Worm (Caenorhabditis elegans) whole organism, L1 larva: ENCODE data around the gene H04J21.4.

ENCODE experiments used
- C34B4.2 ChIP-seq: sonication (generic microtip); optimal IDR thresholded peaks from 2 replicates; lab custom pipeline; 2017; ENCODE audit warnings: mild to moderate bottlenecking, missing genetic modification characterization, missing compliant biosample characterization
- Y116A8C.19 ChIP-seq: sonication (generic microtip); optimal IDR thresholded peaks from 2 replicates; lab custom pipeline; 2016; ENCODE audit warnings: missing compliant biosample characterization, missing genetic modification characterization, borderline replicate concordance
- alr-1 ChIP-seq: fragments of 200-800 bp; sonication (Bioruptor generic); optimal IDR thresholded peaks from 2 replicates; lab custom pipeline; 2018; ENCODE audit warnings: borderline replicate concordance, mild to moderate bottlenecking, missing genetic modification characterization, missing compliant biosample characterization
- aly-2 ChIP-seq: fragments of 150-350 bp; optimal IDR thresholded peaks from 2 replicates; lab custom pipeline; 2014; ENCODE audit warnings: missing biosample characterization, missing genetic modification characterization
- ama-1 ChIP-seq: fragments of 150-350 bp; optimal IDR thresholded peaks from 2 replicates; lab custom pipeline; 2014
- blmp-1 ChIP-seq: fragments of 150-350 bp; optimal IDR thresholded peaks from 2 replicates; lab custom pipeline; 2014; ENCODE audit warnings: missing biosample characterization, missing genetic modification characterization
- ceh-82 ChIP-seq, 3 experiments: fragments of 150-350 bp in 1 of 3; sonication (generic microtip) in 2 of 3; optimal IDR thresholded peaks; 2 replicates each; lab custom pipeline; 2014 to 2017; ENCODE audit warnings: missing biosample characterization in 3 of 3, missing genetic modification characterization in 3 of 3
- ceh-88 ChIP-seq: fragments of 200-800 bp; sonication (Bioruptor generic); IDR thresholded peaks from 2 replicates; pipeline ENCODE4 v1.3.6; 2022; ENCODE audit warnings: missing genetic modification characterization, missing compliant biosample characterization
- efl-1 ChIP-seq, 4 experiments: fragments of 150-350 bp; optimal IDR thresholded peaks in 3 of 4; peaks in 1 of 4; 1 replicate in 1 of 4; 2 replicates in 3 of 4; lab custom pipeline; 2014; ENCODE audit warnings: missing biosample characterization in 2 of 4, missing genetic modification characterization in 2 of 4, missing genetic modification reagents in 2 of 4
- egl-27 ChIP-seq, 2 experiments: fragments of 150-350 bp in 1 of 2; sonication (generic microtip); optimal IDR thresholded peaks; 3 replicates each; lab custom pipeline; 2017 to 2018; ENCODE audit warnings: missing biosample characterization in 2 of 2, missing genetic modification characterization in 2 of 2, missing genetic modification reagents in 2 of 2
- elt-2 ChIP-seq: sonication (generic microtip); optimal IDR thresholded peaks from 2 replicates; lab custom pipeline; 2016; ENCODE audit warnings: missing genetic modification characterization, mild to moderate bottlenecking, inconsistent platforms, missing compliant biosample characterization, missing genetic modification reagents
- elt-3 ChIP-seq, 6 experiments: fragments of 150-350 bp in 1 of 6; sonication (generic microtip); optimal IDR thresholded peaks; 2 replicates each; lab custom pipeline; 2017 to 2018; ENCODE audit warnings: missing biosample characterization in 6 of 6, missing genetic modification characterization in 6 of 6, inconsistent platforms in 1 of 6
- hpl-2 ChIP-seq: fragments of 150-350 bp; optimal IDR thresholded peaks from 2 replicates; lab custom pipeline; 2014; ENCODE audit warnings: missing biosample characterization, missing genetic modification reagents, missing genetic modification characterization
- lin-15B ChIP-seq: fragments of 150-350 bp; sonication (generic microtip); optimal IDR thresholded peaks from 3 replicates; lab custom pipeline; 2014; ENCODE audit warnings: missing biosample characterization, missing genetic modification characterization
- lin-39 ChIP-seq: fragments of 150-350 bp; optimal IDR thresholded peaks from 2 replicates; lab custom pipeline; 2014; ENCODE audit warnings: missing biosample characterization, missing genetic modification reagents, missing genetic modification characterization
- lir-3 ChIP-seq: sonication (generic microtip); optimal IDR thresholded peaks from 2 replicates; lab custom pipeline; 2016; ENCODE audit warnings: mild to moderate bottlenecking, missing genetic modification characterization, moderate library complexity, missing compliant biosample characterization; ENCODE audit not compliant: poor library complexity
- lsy-2 ChIP-seq, 2 experiments: fragments of 150-350 bp; optimal IDR thresholded peaks; 2 replicates each; lab custom pipeline; 2014; ENCODE audit warnings: missing biosample characterization in 2 of 2, missing genetic modification characterization in 2 of 2
- mab-9 ChIP-seq: fragments of 200-800 bp; sonication (Bioruptor generic); IDR thresholded peaks from 2 replicates; pipeline ENCODE4 v1.3.6; 2022; ENCODE audit warnings: missing genetic modification reagents, missing genetic modification characterization, missing compliant biosample characterization
- mdl-1 ChIP-seq, 2 experiments: fragments of 150-350 bp; optimal IDR thresholded peaks; 2 replicates each; lab custom pipeline; 2014 to 2017; ENCODE audit warnings: missing biosample characterization in 2 of 2, missing genetic modification characterization in 2 of 2, inconsistent platforms in 1 of 2
- mef-2 ChIP-seq: fragments of 150-350 bp; optimal IDR thresholded peaks from 2 replicates; lab custom pipeline; 2014; ENCODE audit warnings: missing biosample characterization, missing genetic modification characterization
- mep-1 ChIP-seq: fragments of 150-350 bp; optimal IDR thresholded peaks from 2 replicates; lab custom pipeline; 2014; ENCODE audit warnings: missing biosample characterization, missing genetic modification characterization
- nhr-12 ChIP-seq: sonication (generic microtip); optimal IDR thresholded peaks from 2 replicates; lab custom pipeline; 2017; ENCODE audit warnings: missing biosample characterization, missing genetic modification characterization
- nhr-19 ChIP-seq: fragments of 200-800 bp; sonication (Bioruptor generic); conservative IDR thresholded peaks from 2 replicates; pipeline ENCODE4 v1.3.6; 2022; ENCODE audit warnings: missing genetic modification characterization, missing compliant biosample characterization
- nhr-47 ChIP-seq: sonication (generic microtip); optimal IDR thresholded peaks from 2 replicates; lab custom pipeline; 2016; ENCODE audit warnings: mild to moderate bottlenecking, missing genetic modification characterization, moderate library complexity, missing compliant biosample characterization
- nhr-71 ChIP-seq: sonication (generic microtip); optimal IDR thresholded peaks from 2 replicates; lab custom pipeline; 2016; ENCODE audit warnings: mild to moderate bottlenecking, missing genetic modification characterization, moderate library complexity, missing compliant biosample characterization
- nhr-76 ChIP-seq: sonication (generic microtip); optimal IDR thresholded peaks from 2 replicates; lab custom pipeline; 2017; ENCODE audit warnings: missing biosample characterization, missing genetic modification characterization
- nhr-77 ChIP-seq: fragments of 150-350 bp; optimal IDR thresholded peaks from 2 replicates; lab custom pipeline; 2014; ENCODE audit warnings: missing biosample characterization, missing genetic modification characterization
- nhr-84 ChIP-seq: sonication (generic microtip); optimal IDR thresholded peaks from 2 replicates; lab custom pipeline; 2017; ENCODE audit warnings: missing biosample characterization, missing genetic modification characterization
- nhr-85 ChIP-seq: sonication (generic microtip); peaks from one replicate; lab custom pipeline; 2016; ENCODE audit warnings: missing genetic modification characterization, inconsistent platforms, missing compliant biosample characterization
- nhr-90 ChIP-seq: sonication (generic microtip); optimal IDR thresholded peaks from 2 replicates; lab custom pipeline; 2016; ENCODE audit warnings: mild to moderate bottlenecking, missing genetic modification characterization, missing compliant biosample characterization; ENCODE audit not compliant: poor library complexity
- pax-3 ChIP-seq: fragments of 200-800 bp; sonication (Bioruptor generic); optimal IDR thresholded peaks from 2 replicates; lab custom pipeline; 2018; ENCODE audit warnings: mild to moderate bottlenecking, missing genetic modification characterization, moderate library complexity, missing compliant biosample characterization
- sup-37 ChIP-seq: fragments of 200-800 bp; sonication (Bioruptor generic); optimal IDR thresholded peaks from 2 replicates; lab custom pipeline; 2018; ENCODE audit warnings: mild to moderate bottlenecking, missing genetic modification characterization, missing compliant biosample characterization
- unc-130 ChIP-seq: fragments of 150-350 bp; optimal IDR thresholded peaks from 2 replicates; lab custom pipeline; 2017; ENCODE audit warnings: missing biosample characterization, missing genetic modification characterization, inconsistent platforms
- xbp-1 ChIP-seq: sonication (generic microtip); optimal IDR thresholded peaks from 2 replicates; lab custom pipeline; 2016; ENCODE audit warnings: missing genetic modification characterization, missing compliant biosample characterization

The H04J21.4 gene

DNA sequence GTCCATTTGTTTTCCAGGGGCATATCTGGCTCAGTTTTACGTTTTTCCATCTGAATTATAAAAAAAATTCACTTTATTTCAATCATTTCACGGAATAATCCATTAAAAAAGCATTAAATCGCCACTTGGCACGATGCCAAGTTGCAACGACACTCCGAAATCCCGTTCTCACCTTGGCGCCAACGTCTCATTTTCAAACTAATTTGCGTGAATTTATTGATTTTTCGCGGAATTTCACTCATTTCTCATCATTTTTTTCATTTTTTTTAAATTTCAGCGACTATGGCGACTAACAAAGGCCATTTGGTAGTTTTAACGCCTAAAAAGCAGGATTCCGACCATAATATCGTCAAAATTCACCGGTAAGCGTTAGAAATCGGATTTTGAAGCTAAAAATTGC, 7.6 kb upstream of the H04J21.4 start, which contains the start of gene H14E04.2 (continued):
- TF ChIP-seq xbp-1 (peak; percentile 87), aly-2 (tag; lab: Kevin White, UChicago) (no peak), nhr-90 (tag; lab: Kevin White, UChicago) (peak; percentile 73), sup-37 (GFP tag; lab: Kevin White, UChicago) (no peak), hpl-2 (GFP tag; lab: Kevin White, UChicago) (no peak), nhr-47 (tag; lab: Kevin White, UChicago) (peak; percentile 87), ama-1 (lab: Kevin White, UChicago) (no peak), blmp-1 (tag; lab: Kevin White, UChicago) (peak; percentile 82), pax-3 (tag; lab: Kevin White, UChicago) (peak; percentile 73), lir-3 (tag; lab: Kevin White, UChicago) (no peak)

DNA sequence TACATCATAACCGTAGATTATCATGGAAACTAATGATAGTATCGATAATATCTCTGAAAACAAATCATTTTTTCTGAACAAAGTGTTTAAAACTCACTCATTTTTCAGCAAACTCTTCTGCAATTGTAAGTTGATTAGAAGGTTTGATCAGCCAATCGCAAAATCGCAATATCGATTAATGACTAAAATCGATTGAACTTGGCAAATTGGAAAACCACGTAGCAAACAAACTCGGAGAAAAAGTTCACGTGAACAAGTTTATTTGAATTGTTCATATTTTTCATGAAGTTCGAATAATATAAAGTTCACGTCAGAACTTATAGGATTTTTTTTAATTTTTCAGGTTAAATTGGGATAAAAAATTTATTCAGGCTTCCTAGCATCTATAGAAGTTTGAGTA, 3.5 kb upstream of the H04J21.4 start, which contains the start of gene H04J21.1:
TSS of gene H04J21.1 (minus strand) at position 101 of the 400 bp plus-strand sequence.
- no peak for TF ChIP-seq mdl-1 (tag; optimal IDR thresholded peaks at IDR 0.05; lab: Kevin White, UChicago)
- TF ChIP-seq lin-39 (tag; lab: Kevin White, UChicago) = no peak
- TF ChIP-seq ceh-82 (tag; optimal IDR thresholded peaks at IDR 0.05; lab: Kevin White, UChicago) = no peak
- no peak for TF ChIP-seq lir-3 (tag; lab: Kevin White, UChicago)
- TF ChIP-seq elt-2 = no peak
- TF ChIP-seq ceh-88 (GFP tag; lab: Robert Waterston, UW) = no peak
- no peak for TF ChIP-seq lin-15B

ce11 chrIII:2362648-2363047, 5.7 kb downstream of the H04J21.4 start, which contains the start of gene srd-69:
Gene srd-69 (plus strand): TSS chrIII:2362948.
- TF ChIP-seq nhr-47 (tag; lab: Kevin White, UChicago) = no peak
- no peak for TF ChIP-seq nhr-77 (tag; lab: Kevin White, UChicago)
- no peak for TF ChIP-seq egl-27 (tag; optimal IDR thresholded peaks at IDR 0.05; lab: Kevin White, UChicago)
- no peak for TF ChIP-seq nhr-90 (tag; lab: Kevin White, UChicago)
- no peak for TF ChIP-seq Y116A8C.19
- TF ChIP-seq nhr-76 (tag; lab: Kevin White, UChicago) = no peak
- no peak for TF ChIP-seq nhr-84
- no peak for TF ChIP-seq nhr-19 (GFP tag; lab: Robert Waterston, UW)
- no peak for TF ChIP-seq unc-130

DNA sequence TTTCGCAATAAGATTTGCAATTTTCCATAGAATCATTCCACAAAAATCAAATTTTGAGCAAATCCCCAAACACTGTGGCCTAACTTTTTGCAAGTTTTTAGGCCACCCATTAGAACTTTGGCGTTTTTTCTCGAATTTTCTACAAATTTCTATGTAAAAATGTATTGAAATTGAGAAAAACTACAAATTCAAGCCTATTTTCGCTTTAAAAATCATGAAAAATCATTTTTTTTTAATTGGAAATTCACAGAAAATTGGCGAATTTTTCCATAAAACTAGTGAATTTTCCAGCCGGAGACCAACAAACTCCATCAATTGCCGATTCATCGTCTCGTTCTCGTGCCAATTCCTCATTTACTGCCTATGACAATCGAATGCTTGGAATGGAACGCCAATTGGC, 18.4 kb downstream of the H04J21.4 start:
- no peak for TF ChIP-seq efl-1 (optimal IDR thresholded peaks at IDR 0.05; lab: Kevin White, UChicago)
- TF ChIP-seq efl-1 (GFP tag; optimal IDR thresholded peaks at IDR 0.05 in 1 of 2; lab: Kevin White, UChicago) = peak in 1 of 2 experiments; percentile 91
- no peak for TF ChIP-seq mef-2

- no peak for TF ChIP-seq nhr-19 (GFP tag; lab: Robert Waterston, UW)
- no peak for TF ChIP-seq elt-2
- peak; percentile 9 for TF ChIP-seq nhr-85 (tag; lab: Kevin White, UChicago)
Observed at ce11 chrIII:2347291-2347690, 21.0 kb downstream of the H04J21.4 start, which contains the start of gene gip-1. Gene gip-1 (plus strand): TSS chrIII:2347591.

ce11 chrIII:2343273-2343672, 25.1 kb downstream of the H04J21.4 start, which contains the start of gene phf-5:
Gene phf-5 (plus strand): TSS chrIII:2343573.
- no peak for TF ChIP-seq pax-3 (tag; lab: Kevin White, UChicago)
- no peak for TF ChIP-seq elt-3 (tag; optimal IDR thresholded peaks at IDR 0.05; lab: Kevin White, UChicago)
- no peak for TF ChIP-seq alr-1 (tag; lab: Kevin White, UChicago)
- TF ChIP-seq elt-2 = no peak
- no peak for TF ChIP-seq nhr-12
- TF ChIP-seq ama-1 (lab: Kevin White, UChicago) = no peak
- no peak for TF ChIP-seq mep-1 (tag; lab: Kevin White, UChicago)
- no peak for TF ChIP-seq blmp-1 (tag; lab: Kevin White, UChicago)
- no peak for TF ChIP-seq mab-9
- TF ChIP-seq C34B4.2 (tag; lab: Kevin White, UChicago) = no peak
- no peak for TF ChIP-seq lsy-2 (tag; optimal IDR thresholded peaks at IDR 0.05; lab: Kevin White, UChicago)
- TF ChIP-seq nhr-71 (tag; lab: Kevin White, UChicago) = no peak
- TF ChIP-seq, all 84 proteins: peak for 0
